Worm (Caenorhabditis elegans): Measurements from ENCODE around the gene nhr-22.
A peak's percentile ranks its signal among the peaks of the same experiment; 100 is the strongest.

nhr-22 gene

ce11 chrII:6491187-6491586 is 41.6 kb upstream of the nhr-22 start (continued):
- TF ChIP-seq dpff-1 (tag; optimal IDR thresholded peaks at IDR 0.05) (no peak), akir-1 (GFP tag; optimal IDR thresholded peaks at IDR 0.05) (no peak), ceh-79 (tag; optimal IDR thresholded peaks at IDR 0.05) (no peak), lag-1 (GFP tag; IDR thresholded peaks at IDR 0.05) (no peak), aptf-2 (GFP tag; conservative IDR thresholded peaks at IDR 0.05) (no peak), bed-2 (GFP tag; IDR thresholded peaks at IDR 0.05) (no peak), hsf-1 (GFP tag; IDR thresholded peaks at IDR 0.05) (peak; percentile 63; the same call in 1 of the 2 replicates), hmg-20 (GFP tag; IDR thresholded peaks at IDR 0.05) (no peak), mel-28 (tag; optimal IDR thresholded peaks at IDR 0.05; ENCODE audit: borderline replicate concordance) (no peak), nhr-90 (tag; optimal IDR thresholded peaks at IDR 0.05) (no peak), ekl-4 (GFP tag; IDR thresholded peaks at IDR 0.05) (peak; percentile 84), egl-18 (GFP tag; IDR thresholded peaks at IDR 0.05) (no peak), mxl-1 (tag; optimal IDR thresholded peaks at IDR 0.05) (no peak), nfya-1 (tag; optimal IDR thresholded peaks at IDR 0.05; ENCODE audit: borderline replicate concordance, insufficient read depth) (no peak), T26A5.8 (tag; optimal IDR thresholded peaks at IDR 0.05) (no peak), let-526 (GFP tag; IDR thresholded peaks at IDR 0.05) (no peak), nfya-2 (GFP tag; IDR thresholded peaks at IDR 0.05) (no peak), F52B5.7 (tag; optimal IDR thresholded peaks at IDR 0.05) (no peak), gei-17 (GFP tag; optimal IDR thresholded peaks at IDR 0.05) (no peak), cebp-1 (GFP tag; IDR thresholded peaks at IDR 0.05) (0 out of 2 replicates have a peak, but pooled peaks have one; percentile 18), cebp-1 (tag; optimal IDR thresholded peaks at IDR 0.05) (peak; percentile 50), rcor-1 (GFP tag; IDR thresholded peaks at IDR 0.05) (peak; percentile 25; the same call in 1 of the 2 replicates), athp-1 (tag; optimal IDR thresholded peaks at IDR 0.05) (peak; percentile 81), B0019.2 (GFP tag; conservative IDR thresholded peaks at IDR 0.05) (peak; percentile 44; the same call in 1 of the 2 replicates), lin-35 (GFP tag; optimal IDR thresholded peaks at IDR 0.05) (no peak), madf-10 (tag; optimal IDR thresholded peaks at IDR 0.05) (no peak), Y67H2A.10 (GFP tag; conservative IDR thresholded peaks at IDR 0.05) (no peak), snpc-1.3 (tag; optimal IDR thresholded peaks at IDR 0.05; ENCODE audit: insufficient read depth) (peak; percentile 82), B0035.1 (tag; optimal IDR thresholded peaks at IDR 0.05) (no peak), dpl-1 (GFP tag; optimal IDR thresholded peaks at IDR 0.05) (no peak), ztf-22 (GFP tag; optimal IDR thresholded peaks at IDR 0.05) (no peak), F10E7.11 (tag; optimal IDR thresholded peaks at IDR 0.05) (no peak), B0336.3 (GFP tag; IDR thresholded peaks at IDR 0.05) (peak; percentile 28; the same call in 1 of the 2 replicates), Y53G8AR.9 (GFP tag; conservative IDR thresholded peaks at IDR 0.05) (peak; percentile 75)

ce11 chrII:6489711-6490184 is 40.2 kb upstream of the nhr-22 start, which contains the start of the genes snr-3 and rsp-5:
Gene snr-3 (minus strand): TSS chrII:6489761.
Gene rsp-5 (plus strand): TSS chrII:6490165.
- TF ChIP-seq hmg-1.2 (GFP tag; IDR thresholded peaks at IDR 0.05) (peak; percentile 45; the same call in 1 of the 2 replicates), snpc-4 (GFP tag; optimal IDR thresholded peaks at IDR 0.05) (no peak), snpc-4 (tag; optimal IDR thresholded peaks at IDR 0.05) (peak; percentile 32 to 58 (median 50)), lin-35 (GFP tag; optimal IDR thresholded peaks at IDR 0.05) (peak in 2 of 3 experiments; percentile 23 to 77), D2030.7 (GFP tag; IDR thresholded peaks at IDR 0.05) (peak; percentile 62), cebp-1 (GFP tag; IDR thresholded peaks at IDR 0.05) (no peak), cebp-1 (tag; optimal IDR thresholded peaks at IDR 0.05) (peak; percentile 34), snpc-1.1 (tag; optimal IDR thresholded peaks at IDR 0.05; ENCODE audit: insufficient read depth) (peak; percentile 47), B0019.2 (GFP tag; conservative IDR thresholded peaks at IDR 0.05) (no peak), pbrm-1 (GFP tag; IDR thresholded peaks at IDR 0.05) (peak; percentile 52; the same call in 1 of the 2 replicates), nhr-80 (tag; optimal IDR thresholded peaks at IDR 0.05) (no peak), him-1 (tag; optimal IDR thresholded peaks at IDR 0.05) (peak; percentile 0), ceh-100 (GFP tag; IDR thresholded peaks at IDR 0.05) (0 out of 2 replicates have a peak, but pooled peaks have one; percentile 28), madf-8 (GFP tag; conservative IDR thresholded peaks at IDR 0.05) (peak; percentile 30), ceh-91 (GFP tag; IDR thresholded peaks at IDR 0.05) (peak; percentile 56), ztf-6 (GFP tag; IDR thresholded peaks at IDR 0.05) (no peak), nfyb-1 (GFP tag; IDR thresholded peaks at IDR 0.05) (peak; percentile 71), madf-3 (GFP tag; IDR thresholded peaks at IDR 0.05) (0 out of 2 replicates have a peak, but pooled peaks have one; percentile 51), pha-4 (tag; optimal IDR thresholded peaks at IDR 0.05) (peak; percentile 69)
